Fruit fly (Drosophila melanogaster) S2 (cell line): ENCODE data around the gene CG14115.

ENCODE experiments used
- CG8478 ChIP-seq: fragments of >200 bp; optimal IDR thresholded peaks from 2 replicates; lab custom pipeline; 2018
- CTCF ChIP-seq, 2 experiments: fragments of >200 bp; optimal IDR thresholded peaks; 2 replicates each; lab custom pipeline; 2018

CG14115 gene

dm6 chr3L:13061322-13061809 lies at the start of gene CG14115, which contains the start of gene CG34428:
TSS of gene CG14115 (minus strand) at chr3L:13061422.
TSS of gene CG34428 (plus strand) at chr3L:13061759.
- no peak for TF ChIP-seq CG8478
- no peak for TF ChIP-seq CTCF (optimal IDR thresholded peaks at IDR 0.05; lab: Kevin White, UChicago)

dm6 chr3L:13109362-13109761 lies 48.1 kb upstream of the CG14115 start:
- no peak for TF ChIP-seq CTCF (optimal IDR thresholded peaks at IDR 0.05; lab: Kevin White, UChicago)
- no peak for TF ChIP-seq CG8478

DNA sequence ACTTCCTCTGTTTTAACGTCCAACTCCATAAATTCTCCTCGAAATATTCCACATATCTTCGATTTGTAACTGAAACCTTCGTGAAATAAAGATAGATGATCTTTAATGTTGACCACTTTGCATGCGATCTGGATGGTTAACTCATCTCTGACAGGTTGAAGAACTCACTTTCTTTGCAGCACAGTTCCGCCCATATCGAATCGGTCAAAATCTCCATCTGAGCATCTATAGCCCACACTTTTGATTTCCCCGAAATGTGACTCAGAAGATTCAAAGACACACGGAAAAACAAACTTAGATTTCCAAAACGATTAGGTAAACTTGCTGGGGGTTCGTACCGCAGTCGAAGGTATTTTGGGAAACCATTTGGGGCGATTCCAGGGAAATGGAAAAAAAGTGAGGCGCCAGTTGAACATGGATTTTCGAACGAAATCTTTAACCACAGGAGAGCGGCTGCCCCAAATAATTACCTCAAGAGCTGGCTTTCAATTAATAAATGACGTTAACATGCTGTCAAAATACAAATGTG lies 47.2 kb upstream of the CG14115 start:
- TF ChIP-seq CG8478 (no peak), CTCF (optimal IDR thresholded peaks at IDR 0.05; lab: Kevin White, UChicago) (no peak)

DNA sequence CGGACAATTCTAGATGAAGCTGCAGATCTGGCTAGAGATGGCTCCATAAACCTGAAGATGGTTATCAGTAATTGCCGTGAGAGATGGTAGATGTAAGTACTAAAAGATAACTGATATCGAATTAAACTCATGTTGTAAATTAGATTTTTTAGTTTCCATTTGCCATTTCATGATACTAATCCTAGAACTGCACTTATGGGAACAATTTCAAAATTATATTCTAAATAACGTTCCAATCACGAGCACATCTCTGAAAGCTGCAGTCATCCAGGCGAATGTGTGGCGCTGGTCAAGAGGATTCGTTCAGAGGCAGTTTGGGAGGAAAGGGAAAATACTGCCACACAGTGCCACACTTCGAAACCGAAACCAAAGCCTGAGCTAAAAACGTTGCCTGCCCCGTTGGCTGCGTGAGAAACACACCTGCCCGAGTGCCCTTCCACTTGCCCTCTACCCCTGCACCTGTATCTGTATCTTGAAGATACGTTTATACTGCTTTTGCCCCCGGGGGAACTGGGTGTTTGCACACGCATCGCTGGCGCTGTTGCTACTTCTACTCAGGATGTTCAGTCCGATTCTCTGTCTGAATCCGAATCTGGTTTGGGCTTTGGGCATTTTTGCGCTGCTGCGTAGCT lies 46.2 kb upstream of the CG14115 start:
- TF ChIP-seq CG8478 (no peak), CTCF (optimal IDR thresholded peaks at IDR 0.05; lab: Kevin White, UChicago) (no peak)

- TF ChIP-seq CTCF (optimal IDR thresholded peaks at IDR 0.05; lab: Kevin White, UChicago): no peak
- no peak for TF ChIP-seq CG8478
Observed at dm6 chr3L:13105863-13106262, 44.6 kb upstream of the CG14115 start.

- TF ChIP-seq CG8478 (no peak), CTCF (optimal IDR thresholded peaks at IDR 0.05; lab: Kevin White, UChicago) (no peak)
Observed at dm6 chr3L:13100438-13100837, 39.2 kb upstream of the CG14115 start.

dm6 chr3L:13099151-13099550 lies 37.9 kb upstream of the CG14115 start:
- TF ChIP-seq CG8478 (no peak), CTCF (optimal IDR thresholded peaks at IDR 0.05; lab: Kevin White, UChicago) (no peak)

DNA sequence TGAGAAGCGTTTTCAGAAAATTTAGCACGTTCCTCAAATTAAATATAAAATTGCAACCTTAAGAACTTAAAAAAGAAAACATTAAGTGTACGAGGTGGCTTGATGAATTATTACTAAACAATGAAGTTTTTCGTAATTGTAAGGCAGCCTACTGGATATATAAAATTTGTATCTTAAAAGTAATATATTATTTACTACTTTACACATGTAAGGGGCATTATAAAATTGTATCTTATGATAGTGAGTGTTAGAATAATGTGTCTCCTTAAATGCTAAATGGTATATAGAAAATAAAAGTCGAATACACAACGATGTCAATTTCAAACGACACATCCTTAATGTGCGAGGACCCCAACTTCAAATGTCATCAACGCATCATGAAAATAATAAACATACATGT lies 28.6 kb upstream of the CG14115 start, which contains the start of gene CG11251:
TSS of gene CG11251 (minus strand) at position 101 of the 400 bp plus-strand sequence.
- TF ChIP-seq CG8478: no peak
- TF ChIP-seq CTCF (optimal IDR thresholded peaks at IDR 0.05; lab: Kevin White, UChicago): no peak

- TF ChIP-seq CG8478: no peak
- no peak for TF ChIP-seq CTCF (optimal IDR thresholded peaks at IDR 0.05; lab: Kevin White, UChicago)
Observed at dm6 chr3L:13087189-13087588, 26.0 kb upstream of the CG14115 start, which contains the start of gene CG17300. TSS of gene CG17300 (minus strand) at chr3L:13087289.

DNA sequence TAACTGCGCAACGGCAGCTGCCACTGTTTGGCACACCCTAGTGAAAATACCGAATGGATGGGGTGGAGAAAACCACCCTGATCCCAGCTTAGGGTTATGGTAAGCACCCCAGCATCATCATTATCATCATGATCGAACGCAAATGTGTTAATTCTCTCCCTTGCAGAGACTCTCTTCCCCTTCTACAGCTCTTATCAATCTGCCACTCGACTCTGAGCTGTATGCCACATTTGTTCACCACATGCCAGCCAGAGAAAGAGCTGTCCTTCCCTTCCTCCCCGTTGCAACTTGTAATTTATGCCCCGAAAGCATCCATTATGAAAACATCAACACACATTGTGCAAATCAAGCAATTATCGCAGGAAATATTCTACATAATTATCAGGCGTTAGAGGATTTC lies 23.3 kb upstream of the CG14115 start:
- no peak for TF ChIP-seq CG8478
- TF ChIP-seq CTCF (optimal IDR thresholded peaks at IDR 0.05; lab: Kevin White, UChicago): no peak

DNA sequence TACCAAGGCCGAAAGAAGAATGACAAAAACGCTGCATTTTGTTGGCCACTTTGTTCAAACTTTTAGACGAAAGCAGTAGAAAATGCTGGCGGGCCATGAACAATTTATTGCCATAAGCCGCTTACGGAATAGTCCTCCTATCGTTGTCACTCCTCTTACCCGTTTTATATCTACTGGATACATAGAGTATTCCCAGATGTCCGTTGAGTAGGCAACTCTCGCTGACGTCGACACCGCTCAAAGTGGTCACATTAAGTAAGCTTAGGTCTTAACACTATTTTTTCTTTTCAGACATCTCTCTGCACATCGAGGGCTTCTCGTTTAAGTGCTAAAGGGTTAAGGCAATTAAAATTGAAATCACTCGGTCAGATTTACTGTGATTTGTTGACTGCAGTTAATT lies 22.2 kb upstream of the CG14115 start:
- TF ChIP-seq CTCF (optimal IDR thresholded peaks at IDR 0.05; lab: Kevin White, UChicago): no peak
- TF ChIP-seq CG8478: no peak

DNA sequence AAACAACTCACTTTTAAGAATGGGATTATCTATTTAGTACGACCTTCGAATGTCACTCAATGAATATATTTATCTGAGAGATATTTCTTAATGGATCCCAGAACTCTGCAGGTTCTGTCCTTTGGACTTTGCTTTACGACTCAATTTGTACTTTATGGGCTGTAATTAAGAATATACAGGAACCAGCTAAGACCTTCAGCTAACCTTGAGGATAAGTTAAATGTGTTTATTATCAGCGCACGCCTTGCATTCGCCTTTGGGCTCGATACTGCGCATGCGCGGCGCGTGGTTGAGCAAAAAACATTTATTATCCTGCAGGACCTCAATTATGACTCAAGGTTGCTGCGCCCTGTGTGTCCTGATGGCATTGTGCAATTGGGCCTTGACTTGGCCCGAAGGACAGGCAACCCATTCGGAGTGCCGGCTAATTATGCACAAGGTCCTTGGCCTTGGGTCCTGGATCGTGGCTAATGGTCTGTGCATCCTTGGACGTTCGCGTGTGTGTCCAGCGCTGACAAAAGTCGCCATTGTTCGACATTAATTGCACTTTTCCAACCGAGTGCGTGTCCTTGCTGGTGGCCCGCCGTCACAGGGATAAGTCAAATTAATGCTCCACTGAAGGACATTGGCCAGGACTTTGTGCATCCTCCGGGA lies 20.2 kb upstream of the CG14115 start:
- TF ChIP-seq CTCF (optimal IDR thresholded peaks at IDR 0.05; lab: Kevin White, UChicago) (no peak), CG8478 (no peak)

- TF ChIP-seq CTCF (optimal IDR thresholded peaks at IDR 0.05; lab: Kevin White, UChicago): no peak
- TF ChIP-seq CG8478: no peak
Observed at dm6 chr3L:13080418-13080817, 19.2 kb upstream of the CG14115 start.

DNA sequence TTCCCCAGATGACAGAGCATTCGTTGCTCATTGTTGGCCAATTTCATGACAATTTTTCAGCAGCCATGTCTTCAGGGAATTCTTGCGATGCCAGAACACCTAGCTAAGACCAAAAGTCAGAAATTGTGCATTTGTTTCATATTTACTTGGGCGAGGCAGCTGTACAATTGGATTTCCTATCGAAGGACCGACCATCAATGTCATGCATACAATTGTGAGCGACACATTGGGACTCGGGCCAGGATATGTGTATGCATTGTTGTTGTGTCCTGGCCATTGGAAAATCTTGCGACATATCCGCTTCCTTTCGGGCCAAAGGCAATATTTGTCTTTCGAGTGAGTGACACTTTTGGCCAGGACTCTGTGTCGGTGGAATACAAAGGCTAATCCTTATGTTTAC lies 16.1 kb upstream of the CG14115 start:
- TF ChIP-seq CTCF (optimal IDR thresholded peaks at IDR 0.05; lab: Kevin White, UChicago) (no peak), CG8478 (no peak)

DNA sequence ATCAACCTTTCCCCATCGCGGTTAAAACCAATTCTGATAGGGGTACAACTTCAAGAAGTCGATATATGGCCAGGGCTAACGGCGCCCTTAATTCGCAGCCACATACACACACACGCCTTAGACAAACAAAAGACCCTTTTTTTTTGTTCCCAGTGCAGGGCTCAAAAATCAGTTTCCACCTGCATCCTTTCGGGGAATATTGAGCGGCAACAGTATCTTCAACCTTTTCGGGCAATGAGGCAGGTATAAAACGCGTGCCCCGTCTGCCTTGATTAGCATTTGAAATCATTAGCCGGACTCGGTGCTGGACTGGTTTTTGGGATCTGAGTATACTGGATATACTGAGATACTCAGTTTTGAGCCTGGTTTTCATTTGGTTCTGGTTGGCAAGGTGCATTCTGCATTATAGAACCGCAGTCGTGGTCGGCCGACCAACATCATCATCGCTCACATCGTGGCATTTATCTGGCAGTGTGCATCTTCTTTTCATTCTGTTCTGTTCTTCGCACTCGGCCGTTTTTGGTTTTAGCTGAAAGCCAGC lies 12.9 kb upstream of the CG14115 start:
- TF ChIP-seq CTCF (optimal IDR thresholded peaks at IDR 0.05; lab: Kevin White, UChicago): no peak
- TF ChIP-seq CG8478: no peak

DNA sequence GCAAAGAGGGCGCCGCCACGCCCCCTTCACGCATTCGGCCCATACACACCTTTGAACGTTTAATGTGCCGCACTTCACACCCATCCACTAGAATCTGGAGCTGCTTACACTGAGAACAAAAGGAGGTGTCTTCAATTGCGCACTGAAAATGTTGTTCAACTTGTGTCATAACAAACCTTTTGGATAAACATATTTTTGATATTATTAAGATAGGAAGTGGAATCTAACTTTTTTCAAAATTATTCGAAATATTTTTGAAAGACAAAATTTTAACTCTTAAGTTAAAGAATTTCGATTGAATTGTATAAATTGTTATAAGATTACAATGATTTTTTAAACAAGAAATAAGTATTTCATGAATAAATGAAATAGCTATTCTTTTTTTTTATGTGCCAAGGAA lies 7.1 kb upstream of the CG14115 start:
- no peak for TF ChIP-seq CTCF (optimal IDR thresholded peaks at IDR 0.05; lab: Kevin White, UChicago)
- no peak for TF ChIP-seq CG8478
